Fruit fly (Drosophila melanogaster) whole organism, wandering third instar larva: ENCODE data around the gene Ror.

Source experiments
- Abd-B ChIP-seq: fragments of >200 bp; optimal IDR thresholded peaks from 2 replicates; lab custom pipeline; 2017; ENCODE audit warnings: missing biosample characterization, missing genetic modification characterization
- CG32264 ChIP-seq: fragments of 200-800 bp; sonication (Bioruptor generic); optimal IDR thresholded peaks from 2 replicates; lab custom pipeline; 2016; ENCODE audit warnings: missing biosample characterization, missing genetic modification characterization
- CG9705 ChIP-seq: fragments of 200-800 bp; sonication (Bioruptor generic); optimal IDR thresholded peaks from 2 replicates; lab custom pipeline; 2018; ENCODE audit warnings: missing biosample characterization, mild to moderate bottlenecking, missing genetic modification characterization
- CrebA ChIP-seq: fragments of 200-800 bp; sonication (Bioruptor generic); optimal IDR thresholded peaks from 2 replicates; lab custom pipeline; 2016; ENCODE audit warnings: missing biosample characterization, mild to moderate bottlenecking, missing genetic modification characterization, borderline replicate concordance
- Dfd ChIP-seq: fragments of >200 bp; optimal IDR thresholded peaks from 2 replicates; lab custom pipeline; 2017; ENCODE audit warnings: missing biosample characterization, missing genetic modification characterization
- Dif ChIP-seq: fragments of 200-275, 200-300 bp; sonication (Bioruptor generic); optimal IDR thresholded peaks from 2 replicates; lab custom pipeline; 2018; ENCODE audit warnings: missing biosample characterization, missing genetic modification characterization; ENCODE audit not compliant: partially characterized antibody
- GATAd ChIP-seq: sonication (Bioruptor generic); optimal IDR thresholded peaks from 2 replicates; lab custom pipeline; 2016; ENCODE audit warnings: missing biosample characterization, missing genetic modification characterization
- HLH106 ChIP-seq: fragments of 200-800 bp; optimal IDR thresholded peaks from 3 replicates; lab custom pipeline; 2019; ENCODE audit warnings: missing biosample characterization, mild to moderate bottlenecking, missing genetic modification characterization, moderate library complexity
- Hnf4 ChIP-seq: fragments of 200-800 bp; sonication (Bioruptor generic); optimal IDR thresholded peaks from 2 replicates; lab custom pipeline; 2016; ENCODE audit warnings: missing biosample characterization, mild to moderate bottlenecking, missing genetic modification characterization
- Hr83 ChIP-seq: fragments of 200-300 bp; sonication (Bioruptor generic); optimal IDR thresholded peaks from 2 replicates; lab custom pipeline; 2016; ENCODE audit warnings: missing biosample characterization, mild to moderate bottlenecking, missing genetic modification characterization, moderate library complexity; ENCODE audit not compliant: poor library complexity, severe bottlenecking
- Jra ChIP-seq: sonication (Bioruptor generic); optimal IDR thresholded peaks from 2 replicates; lab custom pipeline; 2016; ENCODE audit warnings: missing biosample characterization, missing genetic modification characterization
- Mio ChIP-seq: sonication (Bioruptor generic); optimal IDR thresholded peaks from 2 replicates; lab custom pipeline; 2016; ENCODE audit warnings: missing biosample characterization, missing genetic modification characterization
- Myc ChIP-seq: fragments of >200 bp; optimal IDR thresholded peaks from 2 replicates; lab custom pipeline; 2017
- N ChIP-seq: fragments of >200 bp; optimal IDR thresholded peaks from 2 replicates; lab custom pipeline; 2018; ENCODE audit warnings: missing biosample characterization, missing external identifiers, missing genetic modification characterization
- OdsH ChIP-seq: fragments of 200-800 bp; sonication (Bioruptor generic); optimal IDR thresholded peaks from 2 replicates; lab custom pipeline; 2016; ENCODE audit warnings: missing biosample characterization, mild to moderate bottlenecking, missing genetic modification characterization
- Rel ChIP-seq, 2 experiments: fragments of 200-800 bp; sonication (Bioruptor generic) in 1 of 2; optimal IDR thresholded peaks; 2 replicates in 1 of 2; 3 replicates in 1 of 2; lab custom pipeline; 2016 to 2019; ENCODE audit warnings: mild to moderate bottlenecking in 2 of 2, missing biosample characterization in 2 of 2, missing genetic modification characterization in 2 of 2, moderate library complexity in 1 of 2
- Vsx2 ChIP-seq: fragments of 200-300, 225-300 bp; sonication (Bioruptor generic); optimal IDR thresholded peaks from 2 replicates; lab custom pipeline; 2018; ENCODE audit warnings: missing biosample characterization, missing genetic modification characterization; ENCODE audit not compliant: partially characterized antibody
- br ChIP-seq: fragments of 200-800 bp; sonication (Bioruptor generic); optimal IDR thresholded peaks from 2 replicates; lab custom pipeline; 2016; ENCODE audit warnings: missing biosample characterization, missing genetic modification characterization
- brk ChIP-seq: fragments of 200-800 bp; sonication (Bioruptor generic); optimal IDR thresholded peaks from 2 replicates; lab custom pipeline; 2016; ENCODE audit warnings: missing biosample characterization, mild to moderate bottlenecking, missing genetic modification characterization
- dl ChIP-seq, 2 experiments: fragments of 175-275, 200-275 bp in 1 of 2; fragments of 200-275 bp in 1 of 2; sonication (Bioruptor generic); optimal IDR thresholded peaks; lab custom pipeline; 2018; ENCODE audit warnings: mild to moderate bottlenecking in 2 of 2, missing biosample characterization in 2 of 2, missing genetic modification characterization in 2 of 2, moderate library complexity in 2 of 2; ENCODE audit not compliant: partially characterized antibody in 2 of 2, insufficient read depth in 1 of 2
- dmrt93B ChIP-seq: fragments of 200-800 bp; sonication (Bioruptor generic); optimal IDR thresholded peaks from 2 replicates; lab custom pipeline; 2018; ENCODE audit warnings: missing biosample characterization, mild to moderate bottlenecking, missing genetic modification characterization
- dsf ChIP-seq: sonication (Bioruptor generic); optimal IDR thresholded peaks from 2 replicates; lab custom pipeline; 2016; ENCODE audit warnings: missing biosample characterization, missing genetic modification characterization, borderline replicate concordance
- ey ChIP-seq: fragments of 200-800 bp; sonication (Bioruptor generic); optimal IDR thresholded peaks from 2 replicates; lab custom pipeline; 2016; ENCODE audit warnings: missing biosample characterization, missing genetic modification characterization
- foxo ChIP-seq, 2 experiments: fragments of 200-800 bp; sonication (Bioruptor generic); optimal IDR thresholded peaks; 2 replicates in 1 of 2; 3 replicates in 1 of 2; lab custom pipeline; 2016 to 2017; ENCODE audit warnings: missing biosample characterization in 2 of 2, missing genetic modification characterization in 2 of 2
- fru ChIP-seq: fragments of 200-800 bp; sonication (Bioruptor generic); optimal IDR thresholded peaks from 3 replicates; lab custom pipeline; 2016; ENCODE audit warnings: missing biosample characterization, mild to moderate bottlenecking, missing genetic modification characterization
- h ChIP-seq: fragments of 200-800 bp; sonication (Bioruptor generic); optimal IDR thresholded peaks from 3 replicates; lab custom pipeline; 2016; ENCODE audit warnings: missing biosample characterization, mild to moderate bottlenecking, missing genetic modification characterization
- jim ChIP-seq: fragments of 175-275, 200-325 bp; sonication (Bioruptor generic); optimal IDR thresholded peaks from 2 replicates; lab custom pipeline; 2016; ENCODE audit warnings: missing biosample characterization, mild to moderate bottlenecking, missing genetic modification characterization
- lola ChIP-seq: fragments of >200 bp; optimal IDR thresholded peaks from 2 replicates; lab custom pipeline; 2017; ENCODE audit warnings: missing biosample characterization, missing genetic modification characterization
- pan ChIP-seq: fragments of >200 bp; optimal IDR thresholded peaks from 2 replicates; lab custom pipeline; 2017
- psq ChIP-seq: fragments of 200-800 bp; sonication (Bioruptor generic); optimal IDR thresholded peaks from 3 replicates; lab custom pipeline; 2017; ENCODE audit warnings: missing biosample characterization, mild to moderate bottlenecking, missing genetic modification characterization, moderate library complexity
- sage ChIP-seq: fragments of 200-800 bp; sonication (Bioruptor generic); optimal IDR thresholded peaks from 2 replicates; lab custom pipeline; 2016; ENCODE audit warnings: missing biosample characterization, mild to moderate bottlenecking, missing genetic modification characterization
- tai ChIP-seq: sonication (Bioruptor generic); optimal IDR thresholded peaks from 2 replicates; lab custom pipeline; 2016; ENCODE audit warnings: missing biosample characterization, missing genetic modification characterization
- usp ChIP-seq: fragments of >200 bp; optimal IDR thresholded peaks from 2 replicates; lab custom pipeline; 2017; ENCODE audit warnings: missing biosample characterization, missing genetic modification characterization
- woc ChIP-seq: sonication (Bioruptor generic); optimal IDR thresholded peaks from 2 replicates; lab custom pipeline; 2016; ENCODE audit warnings: missing biosample characterization, mild to moderate bottlenecking, missing genetic modification characterization

Ror gene

DNA sequence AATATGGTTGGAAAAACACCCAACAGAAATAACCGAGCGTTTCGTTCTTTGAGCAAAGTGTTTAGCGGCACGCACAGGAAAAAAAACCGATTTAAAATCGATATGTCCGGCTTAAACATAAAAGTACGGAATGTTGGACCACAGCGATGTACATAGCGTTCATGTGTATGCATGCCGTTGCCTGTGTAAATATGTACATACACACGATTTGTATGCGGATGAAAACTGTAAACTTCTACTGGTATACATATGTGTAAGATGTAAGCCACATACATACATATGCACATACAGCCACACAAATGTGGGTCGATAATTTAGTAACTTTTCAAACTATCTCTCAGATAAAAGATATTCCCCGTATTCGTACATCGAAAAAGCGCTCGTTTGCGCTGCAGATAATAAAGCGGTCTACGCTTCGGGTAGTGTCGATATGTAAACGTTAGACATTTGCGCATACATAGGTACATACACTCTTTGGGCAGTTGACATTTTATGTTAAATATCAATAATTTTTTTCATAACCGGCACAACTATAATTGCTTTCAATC, 1.9 kb upstream of the Ror start:
- TF ChIP-seq Rel (GFP tag; optimal IDR thresholded peaks at IDR 0.05; lab: Kevin White, UChicago), result no peak
- peak; percentile 7 for TF ChIP-seq Rel (tag; optimal IDR thresholded peaks at IDR 0.05; lab: Kevin White, UChicago)
- TF ChIP-seq dmrt93B (GFP tag; lab: Kevin White, UChicago), result no peak
- TF ChIP-seq fru, result no peak
- no peak for TF ChIP-seq tai (GFP tag; lab: Kevin White, UChicago)
- no peak for TF ChIP-seq dl (GFP tag; optimal IDR thresholded peaks at IDR 0.05; lab: Kevin White, UChicago; ENCODE audit: insufficient read depth in 1 of 2, partially characterized antibody in 2 of 2)
- no peak for TF ChIP-seq CG9705
- TF ChIP-seq ey (GFP tag; lab: Kevin White, UChicago), result no peak
- TF ChIP-seq, all 38 proteins: peak for 1

DNA sequence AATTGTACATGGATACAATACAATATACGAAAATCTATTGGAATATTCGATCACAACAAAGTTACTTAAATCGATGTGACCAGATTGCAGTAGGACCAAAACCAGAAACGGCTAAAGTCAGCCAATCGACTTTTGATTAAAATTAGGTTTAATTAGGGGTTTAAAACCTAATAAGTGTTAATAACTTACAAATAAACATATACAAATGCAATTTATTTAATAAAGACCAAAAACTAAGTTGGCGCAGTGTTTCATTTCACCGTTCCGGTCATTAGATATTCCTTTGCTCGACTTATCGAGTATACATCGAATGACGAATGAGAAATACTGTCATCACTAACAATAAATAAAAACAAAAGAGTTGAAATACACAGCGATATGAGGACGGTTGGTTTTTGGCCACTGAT, 1.2 kb upstream of the Ror start, which contains the start of the genes bsk and CG31717:
bsk (minus strand) TSS at position 61 of the 407 bp plus-strand sequence.
CG31717 (plus strand) TSS at position 297 of the 407 bp plus-strand sequence.
- peak; percentile 60 for TF ChIP-seq tai (GFP tag; lab: Kevin White, UChicago)
- TF ChIP-seq Hr83 (GFP tag; lab: Kevin White, UChicago), result no peak
- TF ChIP-seq jim (GFP tag; lab: Kevin White, UChicago), result peak; percentile 71
- peak; percentile 32 for TF ChIP-seq Jra (GFP tag; lab: Kevin White, UChicago)
- no peak for TF ChIP-seq Hnf4 (GFP tag; lab: Kevin White, UChicago)

DNA sequence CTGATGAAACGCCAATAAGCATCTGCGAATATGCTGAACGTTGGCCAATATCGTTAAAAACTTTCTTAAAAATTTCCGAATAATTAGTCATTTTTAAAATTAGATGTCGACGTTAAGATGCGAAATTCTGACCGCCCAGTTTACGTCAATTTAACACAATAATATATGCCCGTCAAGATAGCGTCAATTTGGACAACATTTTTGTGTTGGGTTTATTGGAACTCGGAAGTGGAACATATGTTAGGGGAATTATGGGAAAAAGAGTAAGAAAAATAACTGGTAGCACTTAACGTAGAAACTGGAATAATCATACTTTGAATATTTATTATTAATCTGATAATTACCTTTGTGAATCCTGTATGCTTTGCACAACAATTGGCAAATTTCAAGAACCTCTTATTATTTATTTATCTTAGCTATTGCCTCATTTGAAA, 4.1 kb downstream of the Ror start, which contains the start of gene CG5676:
CG5676 (minus strand) TSS at position 167 of the 434 bp plus-strand sequence.
- TF ChIP-seq CG9705 (no peak), psq (GFP tag; lab: Kevin White, UChicago) (no peak), sage (peak; percentile 40), woc (GFP tag; lab: Kevin White, UChicago) (peak; percentile 41), Hr83 (GFP tag; lab: Kevin White, UChicago) (no peak), Vsx2 (GFP tag; lab: Kevin White, UChicago) (no peak), foxo (GFP tag; optimal IDR thresholded peaks at IDR 0.05; lab: Kevin White, UChicago) (no peak), HLH106 (tag; lab: Kevin White, UChicago) (no peak)

DNA sequence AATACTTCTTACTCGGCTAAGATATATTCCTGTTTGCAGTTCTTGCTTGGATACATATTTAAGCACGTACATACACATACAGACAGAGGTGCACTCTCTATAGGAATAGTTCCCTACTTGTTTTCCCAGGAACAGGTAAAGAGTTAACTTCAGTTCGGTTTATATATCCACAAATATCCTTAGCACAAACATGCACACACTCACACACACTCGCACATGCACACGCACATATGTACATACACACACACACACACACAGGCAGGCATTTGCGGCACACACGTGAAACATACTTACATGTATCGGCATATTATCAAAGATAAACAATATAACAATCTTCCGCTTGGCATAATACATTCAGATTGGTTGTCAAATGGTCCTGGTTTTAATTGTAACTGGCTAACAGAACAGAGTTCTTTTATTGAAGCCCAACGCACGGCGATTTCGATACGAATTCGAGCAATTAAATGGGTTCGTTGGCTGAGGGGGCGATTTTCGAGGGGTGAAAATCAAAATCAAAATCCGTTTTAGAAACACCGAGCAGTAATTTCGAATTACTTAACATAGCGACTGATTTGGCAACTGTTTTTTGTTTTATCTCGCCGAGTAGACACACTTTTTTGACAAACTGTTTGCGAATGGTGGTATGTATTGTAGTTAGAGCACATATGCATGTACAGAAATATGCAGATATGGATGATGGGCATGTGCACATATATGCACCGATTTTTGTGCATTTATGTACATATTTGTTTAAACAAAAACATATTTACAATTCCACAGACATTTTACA, 8.5 kb downstream of the Ror start:
- TF ChIP-seq Dfd (GFP tag; lab: Kevin White, UChicago) (peak; percentile 93), ey (GFP tag; lab: Kevin White, UChicago) (peak; percentile 9), N (peak; percentile 52), jim (GFP tag; lab: Kevin White, UChicago) (no peak)

DNA sequence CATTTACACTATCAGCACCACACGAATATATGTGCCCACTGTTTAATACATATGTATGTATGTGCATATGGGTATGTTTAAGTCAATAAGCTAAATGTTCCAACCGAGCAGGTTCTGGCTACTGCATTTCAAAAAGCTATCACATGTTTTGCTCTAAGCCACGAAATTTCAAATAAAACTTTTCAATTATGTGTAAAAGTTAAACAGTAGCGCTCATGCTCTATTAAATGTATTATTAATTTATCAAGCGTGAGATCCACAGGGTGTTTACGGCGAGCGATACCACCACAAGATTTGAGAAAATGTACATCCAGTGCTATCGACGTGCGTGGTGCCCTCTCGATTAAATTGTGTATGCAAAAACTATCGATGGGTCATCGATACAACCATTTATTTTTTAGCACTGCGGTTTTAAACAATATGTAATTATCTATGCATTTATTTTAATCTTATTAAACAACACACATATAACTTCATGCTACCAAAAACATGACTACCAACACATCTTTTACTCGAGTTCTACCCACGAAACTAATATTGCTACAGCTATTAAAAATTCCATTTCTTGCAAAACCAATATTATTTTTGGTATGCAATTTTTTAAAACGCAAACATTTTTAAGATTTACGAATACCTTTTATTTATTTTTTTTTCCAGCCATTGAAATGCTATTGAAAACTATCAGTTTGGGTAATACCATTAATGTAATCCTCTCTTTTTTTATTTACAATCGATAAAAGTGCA, 9.3 kb downstream of the Ror start, which contains the start of gene Pten:
Pten (minus strand) TSS at position 300 of the 744 bp plus-strand sequence.
- TF ChIP-seq Abd-B (GFP tag; lab: Kevin White, UChicago) (no peak), brk (GFP tag; lab: Kevin White, UChicago) (peak; percentile 16), tai (GFP tag; lab: Kevin White, UChicago) (no peak), Myc (lab: Kevin White, UChicago) (no peak), fru (no peak), psq (GFP tag; lab: Kevin White, UChicago) (peak; percentile 36), dl (GFP tag; optimal IDR thresholded peaks at IDR 0.05; lab: Kevin White, UChicago; ENCODE audit: insufficient read depth in 1 of 2, partially characterized antibody in 2 of 2) (peak; percentile 59 to 88), HLH106 (tag; lab: Kevin White, UChicago) (no peak), Dif (GFP tag; lab: Kevin White, UChicago) (peak; percentile 99), dsf (GFP tag; lab: Kevin White, UChicago) (peak; percentile 2), CG9705 (peak; percentile 24), Mio (GFP tag; lab: Kevin White, UChicago) (no peak), Hr83 (GFP tag; lab: Kevin White, UChicago) (peak; percentile 65), dmrt93B (GFP tag; lab: Kevin White, UChicago) (no peak), lola (GFP tag; lab: Kevin White, UChicago) (no peak), woc (GFP tag; lab: Kevin White, UChicago) (peak; percentile 53), foxo (GFP tag; optimal IDR thresholded peaks at IDR 0.05; lab: Kevin White, UChicago) (no peak), CrebA (no peak), Vsx2 (GFP tag; lab: Kevin White, UChicago) (peak; percentile 99), usp (GFP tag; lab: Kevin White, UChicago) (no peak), jim (GFP tag; lab: Kevin White, UChicago) (no peak), Jra (GFP tag; lab: Kevin White, UChicago) (peak; percentile 41), GATAd (GFP tag; lab: Kevin White, UChicago) (no peak), N (no peak), h (no peak), br (no peak), sage (no peak), pan (no peak), OdsH (no peak), CG32264 (GFP tag; lab: Kevin White, UChicago) (no peak)
